Fruit fly (Drosophila melanogaster) whole organism, prepupa: ENCODE data around the gene Sema5c.

ENCODE experiments used
- CG10631 ChIP-seq: fragments of 200-800 bp; sonication (Bioruptor generic); optimal IDR thresholded peaks from 2 replicates; lab custom pipeline; 2016; ENCODE audit warnings: missing biosample characterization, missing genetic modification characterization
- CG11294 ChIP-seq: fragments of 200-800 bp; sonication (Bioruptor generic); IDR thresholded peaks from 2 replicates; pipeline ENCODE4 v1.3.6; 2022; ENCODE audit warnings: missing biosample characterization, missing genetic modification characterization
- CG11762 ChIP-seq: fragments of 200-800 bp; sonication (Bioruptor generic); optimal IDR thresholded peaks from 3 replicates; lab custom pipeline; 2016; ENCODE audit warnings: missing biosample characterization, missing genetic modification characterization; ENCODE audit not compliant: insufficient read depth
- CG15336 ChIP-seq: fragments of 200-800 bp; sonication (Bioruptor generic); IDR thresholded peaks from 2 replicates; pipeline ENCODE4 v1.3.6; 2022; ENCODE audit warnings: missing biosample characterization, missing genetic modification characterization
- CG1621 ChIP-seq: fragments of 200-800 bp; sonication (Bioruptor generic); optimal IDR thresholded peaks from 3 replicates; lab custom pipeline; 2018; ENCODE audit warnings: missing biosample characterization, mild to moderate bottlenecking, missing genetic modification characterization
- CG16779 ChIP-seq: fragments of 200-800 bp; sonication (Bioruptor generic); optimal IDR thresholded peaks from 3 replicates; lab custom pipeline; 2017; ENCODE audit warnings: missing biosample characterization, mild to moderate bottlenecking, missing genetic modification characterization
- CG3032 ChIP-seq: fragments of 200-800 bp; optimal IDR thresholded peaks from 2 replicates; lab custom pipeline; 2019; ENCODE audit warnings: missing biosample characterization, mild to moderate bottlenecking, missing genetic modification characterization, moderate library complexity
- CG32006 ChIP-seq: fragments of 200-800 bp; sonication (Bioruptor generic); optimal IDR thresholded peaks from 3 replicates; lab custom pipeline; 2017; ENCODE audit warnings: missing biosample characterization, mild to moderate bottlenecking, missing genetic modification characterization
- CG3919 ChIP-seq: fragments of 200-800 bp; sonication (Bioruptor generic); optimal IDR thresholded peaks from 3 replicates; lab custom pipeline; 2016; ENCODE audit warnings: missing biosample characterization, missing genetic modification characterization
- CG4318 ChIP-seq: fragments of 200-800 bp; sonication (Bioruptor generic); optimal IDR thresholded peaks from 3 replicates; lab custom pipeline; 2017; ENCODE audit warnings: missing biosample characterization, mild to moderate bottlenecking, missing genetic modification characterization
- CG6163 ChIP-seq: fragments of 200-800 bp; sonication (Bioruptor generic); IDR thresholded peaks from 3 replicates; pipeline ENCODE4 v1.3.6; 2022; ENCODE audit warnings: missing biosample characterization, missing genetic modification characterization
- CG6792 ChIP-seq: fragments of 200-800 bp; sonication (Bioruptor generic); optimal IDR thresholded peaks from 3 replicates; lab custom pipeline; 2016; ENCODE audit warnings: missing biosample characterization, missing genetic modification characterization
- CG6808 ChIP-seq: fragments of 200-800 bp; sonication (Bioruptor generic); optimal IDR thresholded peaks from 3 replicates; lab custom pipeline; 2017; ENCODE audit warnings: missing biosample characterization, missing genetic modification characterization, mild to moderate bottlenecking, moderate library complexity, missing genetic modification reagents
- CG8119 ChIP-seq: fragments of 200-800 bp; sonication (Bioruptor generic); IDR thresholded peaks from 3 replicates; pipeline ENCODE4 v1.3.6; 2022; ENCODE audit warnings: missing biosample characterization, missing genetic modification characterization
- CG8319 ChIP-seq: fragments of 200-800 bp; sonication (Bioruptor generic); optimal IDR thresholded peaks from 3 replicates; lab custom pipeline; 2016; ENCODE audit warnings: missing biosample characterization, missing genetic modification characterization
- CG8632 ChIP-seq: fragments of 200-800 bp; sonication (Bioruptor generic); optimal IDR thresholded peaks from 3 replicates; lab custom pipeline; 2016; ENCODE audit warnings: missing biosample characterization, missing genetic modification characterization
- CG9139 ChIP-seq: fragments of 200-800 bp; sonication (Bioruptor generic); optimal IDR thresholded peaks from 3 replicates; lab custom pipeline; 2017; ENCODE audit warnings: missing biosample characterization, mild to moderate bottlenecking, missing genetic modification characterization
- Eip78C ChIP-seq: fragments of 200-800 bp; sonication (Bioruptor generic); peaks from one replicate; lab custom pipeline; 2016; ENCODE audit warnings: missing biosample characterization, missing genetic modification characterization
- Eip93F ChIP-seq: fragments of 200-800 bp; sonication (Bioruptor generic); optimal IDR thresholded peaks from 2 replicates; lab custom pipeline; 2016; ENCODE audit warnings: missing biosample characterization, mild to moderate bottlenecking, missing genetic modification characterization
- Ets21C ChIP-seq: fragments of 200-800 bp; sonication (Bioruptor generic); optimal IDR thresholded peaks from 3 replicates; lab custom pipeline; 2016; ENCODE audit warnings: missing biosample characterization, missing genetic modification characterization
- Ets96B ChIP-seq: fragments of 200-800 bp; optimal IDR thresholded peaks from 2 replicates; lab custom pipeline; 2019; ENCODE audit warnings: missing biosample characterization, mild to moderate bottlenecking, missing genetic modification characterization, moderate library complexity
- Gug ChIP-seq: fragments of 200-800 bp; sonication (Bioruptor generic); IDR thresholded peaks from 2 replicates; pipeline ENCODE4 v1.3.6; 2022; ENCODE audit warnings: missing biosample characterization, missing genetic modification characterization
- Hr38 ChIP-seq: sonication (Bioruptor generic); optimal IDR thresholded peaks from 2 replicates; lab custom pipeline; 2016; ENCODE audit warnings: missing biosample characterization, missing genetic modification characterization
- Hr39 ChIP-seq: fragments of 200-800 bp; sonication (Bioruptor generic); optimal IDR thresholded peaks from 2 replicates; lab custom pipeline; 2016; ENCODE audit warnings: missing biosample characterization, missing genetic modification characterization
- Hr4 ChIP-seq: fragments of 200-800 bp; sonication (Bioruptor generic); optimal IDR thresholded peaks from 3 replicates; lab custom pipeline; 2016; ENCODE audit warnings: missing biosample characterization, missing genetic modification characterization
- Lpt ChIP-seq: fragments of 200-800 bp; sonication (Bioruptor generic); optimal IDR thresholded peaks from 3 replicates; lab custom pipeline; 2016; ENCODE audit warnings: missing biosample characterization, missing genetic modification characterization
- OdsH ChIP-seq: fragments of 200-800 bp; sonication (Bioruptor generic); optimal IDR thresholded peaks from 3 replicates; lab custom pipeline; 2016; ENCODE audit warnings: missing biosample characterization, missing genetic modification characterization
- Smox ChIP-seq: fragments of 200-800 bp; sonication (Bioruptor generic); optimal IDR thresholded peaks from 3 replicates; lab custom pipeline; 2016; ENCODE audit warnings: missing biosample characterization, missing genetic modification characterization
- Sox102F ChIP-seq: fragments of 200-800 bp; sonication (Bioruptor generic); optimal IDR thresholded peaks from 2 replicates; lab custom pipeline; 2016; ENCODE audit warnings: missing biosample characterization, mild to moderate bottlenecking, missing genetic modification characterization
- Sox14 ChIP-seq: fragments of 200-800 bp; sonication (Bioruptor generic); optimal IDR thresholded peaks from 3 replicates; lab custom pipeline; 2016; ENCODE audit warnings: missing biosample characterization, missing genetic modification characterization
- Sox15 ChIP-seq: fragments of 200-800 bp; sonication (Bioruptor generic); optimal IDR thresholded peaks from 3 replicates; lab custom pipeline; 2016; ENCODE audit warnings: missing biosample characterization, missing genetic modification characterization
- acj6 ChIP-seq: fragments of 200-800 bp; sonication (Bioruptor generic); optimal IDR thresholded peaks from 3 replicates; lab custom pipeline; 2016; ENCODE audit warnings: missing biosample characterization, missing genetic modification characterization
- cyc ChIP-seq: fragments of 200-800 bp; sonication (Bioruptor generic); optimal IDR thresholded peaks from 3 replicates; lab custom pipeline; 2016; ENCODE audit warnings: missing biosample characterization, missing genetic modification characterization
- dac ChIP-seq: fragments of 200-800 bp; sonication (Bioruptor generic); optimal IDR thresholded peaks from 2 replicates; lab custom pipeline; 2017; ENCODE audit warnings: missing biosample characterization, mild to moderate bottlenecking, missing genetic modification characterization
- dsx ChIP-seq: fragments of 200-800 bp; optimal IDR thresholded peaks from 3 replicates; lab custom pipeline; 2019; ENCODE audit warnings: missing biosample characterization, mild to moderate bottlenecking, missing genetic modification characterization, moderate library complexity; ENCODE audit not compliant: poor library complexity, severe bottlenecking
- eg ChIP-seq: fragments of 200-800 bp; sonication (Bioruptor generic); IDR thresholded peaks from 3 replicates; pipeline ENCODE4 v1.3.6; 2022; ENCODE audit warnings: missing biosample characterization, missing genetic modification characterization
- esn ChIP-seq: fragments of 200-800 bp; sonication (Bioruptor generic); optimal IDR thresholded peaks from 2 replicates; lab custom pipeline; 2016; ENCODE audit warnings: missing biosample characterization, mild to moderate bottlenecking, missing genetic modification characterization, moderate library complexity
- fd85E ChIP-seq: fragments of 200-800 bp; sonication (Bioruptor generic); optimal IDR thresholded peaks from 3 replicates; lab custom pipeline; 2016; ENCODE audit warnings: missing biosample characterization, missing genetic modification characterization
- fkh ChIP-seq: fragments of 200-800 bp; sonication (Bioruptor generic); optimal IDR thresholded peaks from 3 replicates; lab custom pipeline; 2017; ENCODE audit warnings: missing biosample characterization, mild to moderate bottlenecking, missing genetic modification characterization, moderate library complexity
- net ChIP-seq: fragments of 200-800 bp; sonication (Bioruptor generic); optimal IDR thresholded peaks from 3 replicates; lab custom pipeline; 2016; ENCODE audit warnings: missing biosample characterization, missing genetic modification characterization
- pdm3 ChIP-seq: fragments of 200-800 bp; sonication (Bioruptor generic); optimal IDR thresholded peaks from 3 replicates; lab custom pipeline; 2016; ENCODE audit warnings: missing biosample characterization, missing genetic modification characterization
- spab ChIP-seq: fragments of 200-800 bp; sonication (Bioruptor generic); optimal IDR thresholded peaks from 2 replicates; lab custom pipeline; 2017; ENCODE audit warnings: missing biosample characterization, mild to moderate bottlenecking, missing genetic modification characterization, missing genetic modification reagents
- ss ChIP-seq, 2 experiments: fragments of 200-800 bp; sonication (Bioruptor generic); optimal IDR thresholded peaks; 2 replicates in 1 of 2; 3 replicates in 1 of 2; lab custom pipeline; 2017 to 2018; ENCODE audit warnings: mild to moderate bottlenecking in 2 of 2, missing biosample characterization in 2 of 2, missing genetic modification characterization in 2 of 2, moderate library complexity in 1 of 2
- svp ChIP-seq: fragments of 200-800 bp; sonication (Bioruptor generic); peaks from one replicate; lab custom pipeline; 2016; ENCODE audit warnings: missing biosample characterization, missing genetic modification characterization
- topi ChIP-seq: fragments of 200-800 bp; sonication (Bioruptor generic); optimal IDR thresholded peaks from 3 replicates; lab custom pipeline; 2016; ENCODE audit warnings: missing biosample characterization, missing genetic modification characterization

Sema5c gene

DNA sequence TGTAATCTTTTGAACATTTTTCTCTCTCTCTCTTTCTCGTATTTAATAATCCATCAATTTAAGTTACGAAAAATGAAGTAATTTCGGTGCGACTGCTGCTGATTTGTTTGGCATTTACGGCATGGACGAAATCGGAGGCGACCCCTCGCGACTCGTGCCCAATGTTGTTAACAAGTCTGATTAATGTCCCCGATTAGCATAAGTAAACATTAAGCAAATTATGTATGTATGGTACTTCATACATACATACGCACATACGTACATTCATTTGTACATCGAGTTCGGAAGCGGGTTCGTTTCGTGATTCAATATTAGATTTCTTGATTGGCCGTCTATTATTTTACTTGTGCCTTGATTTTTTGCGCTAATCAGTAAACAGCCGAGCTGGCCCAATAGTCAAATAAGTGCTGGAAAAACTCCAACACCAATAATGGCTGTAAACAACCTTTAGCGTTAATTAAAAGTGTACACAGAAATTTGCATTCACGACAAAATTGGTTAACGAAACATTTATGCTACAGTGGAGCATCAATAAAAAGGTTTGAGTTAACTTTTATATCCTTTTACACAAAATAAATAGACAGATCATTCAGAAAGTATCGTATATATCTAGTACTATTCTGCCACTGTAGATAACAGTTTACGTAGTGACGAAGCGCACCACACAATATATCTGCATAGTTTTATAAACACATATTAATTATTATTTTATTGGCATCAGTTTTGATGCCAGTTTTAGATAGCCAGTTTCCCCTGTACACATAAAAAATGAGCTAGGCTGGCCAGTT, 9.5 kb upstream of the Sema5c start (continued):
- TF ChIP-seq CG8632 (GFP tag; lab: Kevin White, UChicago) (peak; percentile 2), Eip78C (GFP tag; lab: Kevin White, UChicago) (peak; percentile 63), ss (GFP tag; optimal IDR thresholded peaks at IDR 0.05; lab: Kevin White, UChicago) (no peak), fd85E (no peak), acj6 (GFP tag; lab: Kevin White, UChicago) (peak; percentile 19), CG6808 (GFP tag; lab: Kevin White, UChicago) (no peak), CG10631 (no peak), CG6163 (GFP tag; lab: Robert Waterston, UW) (0 out of 3 replicates have a peak, but pooled peaks have one; percentile 32), svp (GFP tag; lab: Kevin White, UChicago) (no peak), CG8319 (no peak), OdsH (GFP tag; lab: Kevin White, UChicago) (peak; percentile 36), CG9139 (GFP tag; lab: Kevin White, UChicago) (no peak), CG4318 (GFP tag; lab: Kevin White, UChicago) (no peak), Gug (GFP tag; lab: Robert Waterston, UW) (0 out of 2 replicates have a peak, but pooled peaks have one; percentile 16), Sox14 (GFP tag; lab: Kevin White, UChicago) (no peak), Ets96B (no peak), Lpt (GFP tag; lab: Kevin White, UChicago) (peak; percentile 12), Sox15 (GFP tag; lab: Kevin White, UChicago) (peak; percentile 20), CG8119 (GFP tag; lab: Robert Waterston, UW) (peak; percentile 49; the same call in 2 of the 3 replicates), CG15336 (peak; percentile 60), Smox (GFP tag; lab: Kevin White, UChicago) (peak; percentile 14), CG3919 (GFP tag; lab: Kevin White, UChicago) (peak; percentile 19), spab (GFP tag; lab: Kevin White, UChicago) (no peak)
- TF ChIP-seq, all 60 proteins: peak for 30

dm6 chr3L:12090184-12090897, 8.7 kb upstream of the Sema5c start:
- peak; percentile 40 for TF ChIP-seq CG10631
- no peak for TF ChIP-seq ss (GFP tag; optimal IDR thresholded peaks at IDR 0.05; lab: Kevin White, UChicago)
- no peak for TF ChIP-seq CG11294 (GFP tag; lab: Robert Waterston, UW)
- TF ChIP-seq cyc, result peak; percentile 32
- TF ChIP-seq CG4318 (GFP tag; lab: Kevin White, UChicago), result no peak
- no peak for TF ChIP-seq CG1621 (tag; lab: Kevin White, UChicago)
- peak; percentile 64 for TF ChIP-seq Sox102F
- no peak for TF ChIP-seq spab (GFP tag; lab: Kevin White, UChicago)
- peak; percentile 54 for TF ChIP-seq Hr39 (GFP tag; lab: Kevin White, UChicago)
- no peak for TF ChIP-seq dsx (GFP tag; lab: Kevin White, UChicago)
- no peak for TF ChIP-seq CG8119 (GFP tag; lab: Robert Waterston, UW)
- TF ChIP-seq CG16779 (tag; lab: Kevin White, UChicago), result no peak
- peak; percentile 14 for TF ChIP-seq CG3032
- TF ChIP-seq CG11762, result peak; percentile 12
- peak; percentile 33 for TF ChIP-seq CG8319
- peak; percentile 47 for TF ChIP-seq CG8632 (GFP tag; lab: Kevin White, UChicago)
- no peak for TF ChIP-seq Hr4
- TF ChIP-seq CG32006 (GFP tag; lab: Kevin White, UChicago), result peak; percentile 52
- peak; percentile 23 for TF ChIP-seq Ets21C (GFP tag; lab: Kevin White, UChicago)
- no peak for TF ChIP-seq Eip93F (GFP tag; lab: Kevin White, UChicago)
- TF ChIP-seq esn (GFP tag; lab: Kevin White, UChicago), result peak; percentile 74
- no peak for TF ChIP-seq Hr38
- TF ChIP-seq Eip78C (GFP tag; lab: Kevin White, UChicago), result peak; percentile 75
- TF ChIP-seq topi, result peak; percentile 45
- no peak for TF ChIP-seq dac (GFP tag; lab: Kevin White, UChicago)
- peak; percentile 18 for TF ChIP-seq CG6792 (GFP tag; lab: Kevin White, UChicago)
- TF ChIP-seq Sox15 (GFP tag; lab: Kevin White, UChicago), result peak; percentile 15
- peak; percentile 66 for TF ChIP-seq pdm3 (GFP tag; lab: Kevin White, UChicago)
- TF ChIP-seq Lpt (GFP tag; lab: Kevin White, UChicago), result peak; percentile 0
- TF ChIP-seq eg (GFP tag; lab: Robert Waterston, UW), result 0 out of 3 replicates have a peak, but pooled peaks have one; percentile 19
- TF ChIP-seq net (GFP tag; lab: Kevin White, UChicago), result peak; percentile 28
- TF ChIP-seq Sox14 (GFP tag; lab: Kevin White, UChicago), result peak; percentile 74
- peak; percentile 23 for TF ChIP-seq fkh
- TF ChIP-seq OdsH (GFP tag; lab: Kevin White, UChicago), result peak; percentile 46
